Fruit fly (Drosophila melanogaster) whole organism, adult: ENCODE measurements around the gene CG18622.
A peak's percentile ranks its signal among the peaks of the same experiment; 100 is the strongest.

ENCODE experiments used
- CG5204 ChIP-seq: fragments of 200-800 bp; sonication (Bioruptor generic); optimal IDR thresholded peaks from 2 replicates; lab custom pipeline; 2016; ENCODE audit warnings: missing biosample characterization, missing genetic modification characterization
- CG7045 ChIP-seq: fragments of 200-800 bp; sonication (Bioruptor generic); optimal IDR thresholded peaks from 2 replicates; lab custom pipeline; 2017; ENCODE audit warnings: missing biosample characterization, mild to moderate bottlenecking, missing genetic modification characterization
- CG7101 ChIP-seq: fragments of 200-800 bp; sonication (Bioruptor generic); optimal IDR thresholded peaks from 2 replicates; lab custom pipeline; 2018; ENCODE audit warnings: missing biosample characterization, mild to moderate bottlenecking, missing genetic modification characterization, moderate library complexity
- Hr96 ChIP-seq: fragments of 200-800 bp; sonication (Bioruptor generic); optimal IDR thresholded peaks from 2 replicates; lab custom pipeline; 2016; ENCODE audit warnings: missing biosample characterization, missing genetic modification characterization
- bab1 ChIP-seq: fragments of 200-800 bp; sonication (Bioruptor generic); optimal IDR thresholded peaks from 3 replicates; lab custom pipeline; 2019; ENCODE audit warnings: missing biosample characterization, mild to moderate bottlenecking, missing genetic modification characterization, moderate library complexity
- cic ChIP-seq: fragments of 200-800 bp; sonication (Bioruptor generic); optimal IDR thresholded peaks from 2 replicates; lab custom pipeline; 2017; ENCODE audit warnings: missing biosample characterization, mild to moderate bottlenecking, missing genetic modification characterization, moderate library complexity
- kay ChIP-seq: fragments of 200-800 bp; sonication (Bioruptor generic); peaks from one replicate; lab custom pipeline; 2016; ENCODE audit warnings: missing biosample characterization, missing genetic modification characterization, borderline replicate concordance
- toe ChIP-seq: fragments of 200-800 bp; sonication (Bioruptor generic); optimal IDR thresholded peaks from 2 replicates; lab custom pipeline; 2016; ENCODE audit warnings: missing biosample characterization, missing genetic modification characterization

dm6 chr3R:16987924-16988298, 379 bp upstream of the CG18622 start:
- peak; percentile 12 for TF ChIP-seq cic (GFP tag; lab: Kevin White, UChicago)
- no peak for TF ChIP-seq CG7045 (GFP tag; lab: Kevin White, UChicago)
- TF ChIP-seq bab1: no peak
- TF ChIP-seq toe: no peak
- no peak for TF ChIP-seq kay (GFP tag; lab: Kevin White, UChicago)
- TF ChIP-seq Hr96 (GFP tag; lab: Kevin White, UChicago): no peak
- TF ChIP-seq CG5204 (GFP tag; lab: Kevin White, UChicago): no peak
- no peak for TF ChIP-seq CG7101 (tag; lab: Kevin White, UChicago)
